Fruit fly (Drosophila melanogaster) whole organism, adult: ENCODE measurements around the gene Ythdf.

Experiments
- CG11617 ChIP-seq: fragments of 200-800 bp; sonication (Bioruptor generic); optimal IDR thresholded peaks from 2 replicates; lab custom pipeline; 2017; ENCODE audit warnings: mild to moderate bottlenecking, missing biosample characterization, missing genetic modification reagents, missing genetic modification characterization
- CG33017 ChIP-seq: fragments of 200-800 bp; sonication (Bioruptor generic); optimal IDR thresholded peaks from 2 replicates; lab custom pipeline; 2018; ENCODE audit warnings: missing biosample characterization, mild to moderate bottlenecking, missing genetic modification characterization, moderate library complexity

DNA sequence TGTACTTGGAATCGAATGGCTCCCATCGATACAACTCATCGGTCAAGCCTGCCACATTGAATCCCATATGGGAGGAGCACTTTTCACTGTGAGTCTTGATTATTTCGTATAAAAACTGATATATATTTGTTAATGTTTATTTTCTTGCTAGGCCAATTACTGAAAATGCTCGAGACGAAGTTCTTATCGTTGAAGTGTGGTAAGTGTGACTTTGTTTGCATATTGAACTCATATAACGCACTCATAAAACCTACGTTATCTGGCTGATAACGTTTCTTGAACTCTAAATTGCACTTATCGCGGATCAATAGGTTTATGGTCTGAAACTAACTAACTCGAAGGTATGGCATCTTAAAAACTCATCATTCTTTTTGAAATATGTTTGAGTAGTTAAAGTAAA, 21.4 kb upstream of the Ythdf start:
- TF ChIP-seq CG11617 (GFP tag; lab: Kevin White, UChicago), result no peak
- no peak for TF ChIP-seq CG33017 (tag; lab: Kevin White, UChicago)
